Fruit fly (Drosophila melanogaster) whole organism, embryonic: ENCODE results near the gene ClpP.

Experiments used
- Abd-B ChIP-seq: fragments of 200-800 bp; sonication (Bioruptor generic); optimal IDR thresholded peaks from 2 replicates; lab custom pipeline; 2018; ENCODE audit warnings: missing biosample characterization, mild to moderate bottlenecking, missing genetic modification characterization, moderate library complexity
- Atf-2 ChIP-seq: fragments of 200-800 bp; sonication (Bioruptor generic); optimal IDR thresholded peaks from 2 replicates; lab custom pipeline; 2016; ENCODE audit warnings: missing biosample characterization, missing genetic modification characterization
- B-H2 ChIP-seq: fragments of 200-800 bp; sonication (Bioruptor generic); optimal IDR thresholded peaks from 2 replicates; lab custom pipeline; 2018; ENCODE audit warnings: missing biosample characterization, mild to moderate bottlenecking, missing genetic modification characterization
- BEAF-32 ChIP-seq: fragments of 200-800 bp; sonication (Bioruptor generic); optimal IDR thresholded peaks from 3 replicates; lab custom pipeline; 2017; ENCODE audit warnings: missing biosample characterization, missing genetic modification characterization, mild to moderate bottlenecking, moderate library complexity, missing genetic modification reagents
- Bgb ChIP-seq: fragments of 200-800 bp; sonication (Bioruptor generic); IDR thresholded peaks from 2 replicates; pipeline ENCODE4 v1.3.6; 2022; ENCODE audit warnings: missing biosample characterization, missing genetic modification characterization; ENCODE audit not compliant: partially characterized antibody
- CG10267 ChIP-seq: fragments of 200-800 bp; sonication (Bioruptor generic); optimal IDR thresholded peaks from 2 replicates; lab custom pipeline; 2018; ENCODE audit warnings: missing biosample characterization, mild to moderate bottlenecking, missing genetic modification characterization, moderate library complexity
- CG1792 ChIP-seq: fragments of 200-800 bp; sonication (Bioruptor generic); optimal IDR thresholded peaks from 2 replicates; lab custom pipeline; 2016; ENCODE audit warnings: missing biosample characterization, missing genetic modification characterization
- CG2116 ChIP-seq: fragments of 200-800 bp; sonication (Bioruptor generic); optimal IDR thresholded peaks from 3 replicates; lab custom pipeline; 2018; ENCODE audit warnings: missing biosample characterization, mild to moderate bottlenecking, missing genetic modification characterization
- CG30431 ChIP-seq: fragments of 200-800 bp; sonication (Bioruptor generic); optimal IDR thresholded peaks from 2 replicates; lab custom pipeline; 2017; ENCODE audit warnings: missing biosample characterization, missing genetic modification characterization
- CG4617 ChIP-seq: fragments of 200-800 bp; sonication (Bioruptor generic); optimal IDR thresholded peaks from 3 replicates; lab custom pipeline; 2016; ENCODE audit warnings: missing biosample characterization, missing genetic modification characterization, borderline replicate concordance
- CG4707 ChIP-seq: fragments of 200-800 bp; sonication (Bioruptor generic); optimal IDR thresholded peaks from 2 replicates; lab custom pipeline; 2018; ENCODE audit warnings: missing biosample characterization, mild to moderate bottlenecking, missing genetic modification characterization, moderate library complexity
- CG6765 ChIP-seq: fragments of 200-800 bp; sonication (Bioruptor generic); optimal IDR thresholded peaks from 3 replicates; lab custom pipeline; 2017; ENCODE audit warnings: missing biosample characterization, mild to moderate bottlenecking, missing genetic modification characterization
- CG6854 ChIP-seq: fragments of 200-800 bp; sonication (Bioruptor generic); optimal IDR thresholded peaks from 3 replicates; lab custom pipeline; 2017; ENCODE audit warnings: missing biosample characterization, mild to moderate bottlenecking, missing genetic modification characterization
- CG7963 ChIP-seq: fragments of 200-800 bp; sonication (Bioruptor generic); IDR thresholded peaks from 3 replicates; pipeline ENCODE4 v1.3.6; 2022; ENCODE audit warnings: missing biosample characterization, missing genetic modification characterization; ENCODE audit not compliant: partially characterized antibody
- CG8359 ChIP-seq: fragments of 200-800 bp; sonication (Bioruptor generic); optimal IDR thresholded peaks from 2 replicates; lab custom pipeline; 2017; ENCODE audit warnings: missing biosample characterization, mild to moderate bottlenecking, missing genetic modification characterization, borderline replicate concordance
- CG9932 ChIP-seq: fragments of 200-800 bp; sonication (Bioruptor generic); IDR thresholded peaks from 2 replicates; pipeline ENCODE4 v1.3.6; 2022; ENCODE audit warnings: missing biosample characterization, missing genetic modification characterization
- CHES-1-like ChIP-seq: fragments of 200-800 bp; sonication (Bioruptor generic); optimal IDR thresholded peaks from 2 replicates; lab custom pipeline; 2016; ENCODE audit warnings: missing biosample characterization, missing genetic modification characterization
- Dad ChIP-seq: fragments of 200-800 bp; sonication (Bioruptor generic); optimal IDR thresholded peaks from 3 replicates; lab custom pipeline; 2016; ENCODE audit warnings: missing biosample characterization, missing genetic modification characterization
- Dip3 ChIP-seq: fragments of 200-800 bp; sonication (Bioruptor generic); optimal IDR thresholded peaks from 3 replicates; lab custom pipeline; 2016; ENCODE audit warnings: missing biosample characterization, missing genetic modification characterization
- Dref ChIP-seq: fragments of 200-800 bp; sonication (Bioruptor generic); IDR thresholded peaks from 2 replicates; pipeline ENCODE4 v1.3.6; 2022; ENCODE audit warnings: missing biosample characterization, missing genetic modification characterization
- Gug ChIP-seq: fragments of 200-800 bp; sonication (Bioruptor generic); IDR thresholded peaks from 4 replicates; pipeline ENCODE4 v1.3.6; 2022; ENCODE audit warnings: missing biosample characterization, missing genetic modification characterization
- H2.0 ChIP-seq: fragments of 200-800 bp; sonication (Bioruptor generic); IDR thresholded peaks from 2 replicates; pipeline ENCODE4 v1.3.6; 2022; ENCODE audit warnings: missing biosample characterization, missing genetic modification characterization
- HLH4C ChIP-seq: fragments of 200-800 bp; sonication (Bioruptor generic); IDR thresholded peaks from 3 replicates; pipeline ENCODE4 v1.3.6; 2022; ENCODE audit warnings: missing biosample characterization, missing genetic modification characterization; ENCODE audit not compliant: partially characterized antibody
- HLH54F ChIP-seq: fragments of 200-800 bp; sonication (Bioruptor generic); optimal IDR thresholded peaks from 3 replicates; lab custom pipeline; 2016; ENCODE audit warnings: missing biosample characterization, missing genetic modification characterization
- HLHmδ ChIP-seq: fragments of 200-800 bp; sonication (Bioruptor generic); optimal IDR thresholded peaks from 2 replicates; lab custom pipeline; 2018; ENCODE audit warnings: missing biosample characterization, mild to moderate bottlenecking, missing genetic modification characterization, moderate library complexity
- HmgZ ChIP-seq: fragments of 200-800 bp; sonication (Bioruptor generic); optimal IDR thresholded peaks from 2 replicates; lab custom pipeline; 2018; ENCODE audit warnings: missing biosample characterization, mild to moderate bottlenecking, missing genetic modification characterization
- Neu2 ChIP-seq: fragments of 200-800 bp; sonication (Bioruptor generic); optimal IDR thresholded peaks from 3 replicates; lab custom pipeline; 2016; ENCODE audit warnings: missing biosample characterization, missing genetic modification characterization, borderline replicate concordance
- Trl ChIP-seq, 3 experiments: fragments of >200 bp in 2 of 3; fragments of 200-800 bp in 1 of 3; sonication (Bioruptor generic) in 1 of 3; optimal IDR thresholded peaks; 2 replicates in 1 of 3; 3 replicates in 2 of 3; lab custom pipeline; 2016 to 2017; ENCODE audit warnings: missing biosample characterization in 1 of 3, missing genetic modification characterization in 1 of 3
- Xrp1 ChIP-seq: fragments of 200-800 bp; sonication (Bioruptor generic); IDR thresholded peaks from 2 replicates; pipeline ENCODE4 v1.3.6; 2022; ENCODE audit warnings: missing biosample characterization, missing genetic modification characterization
- YL-1 ChIP-seq: fragments of 200-800 bp; sonication (Bioruptor generic); optimal IDR thresholded peaks from 3 replicates; lab custom pipeline; 2017; ENCODE audit warnings: missing biosample characterization, mild to moderate bottlenecking, missing genetic modification characterization
- az2 ChIP-seq: fragments of 200-800 bp; sonication (Bioruptor generic); optimal IDR thresholded peaks from 3 replicates; lab custom pipeline; 2016; ENCODE audit warnings: missing biosample characterization, missing genetic modification characterization
- bab2 ChIP-seq: fragments of 200-800 bp; sonication (Bioruptor generic); optimal IDR thresholded peaks from 2 replicates; lab custom pipeline; 2016; ENCODE audit warnings: missing biosample characterization, missing genetic modification characterization
- crc ChIP-seq: fragments of 200-800 bp; sonication (Bioruptor generic); optimal IDR thresholded peaks from 2 replicates; lab custom pipeline; 2016; ENCODE audit warnings: missing biosample characterization, missing genetic modification characterization
- dmrt11E ChIP-seq: fragments of 200-800 bp; sonication (Bioruptor generic); optimal IDR thresholded peaks from 3 replicates; lab custom pipeline; 2018; ENCODE audit warnings: missing biosample characterization, mild to moderate bottlenecking, missing genetic modification characterization, moderate library complexity
- en ChIP-seq: fragments of 200-800 bp; sonication (Bioruptor generic); optimal IDR thresholded peaks from 2 replicates; lab custom pipeline; 2016; ENCODE audit warnings: missing biosample characterization, missing genetic modification characterization
- hb ChIP-seq: fragments of 200-800 bp; sonication (Bioruptor generic); IDR thresholded peaks from 3 replicates; pipeline ENCODE4 v1.3.6; 2022; ENCODE audit warnings: missing biosample characterization, missing genetic modification characterization; ENCODE audit not compliant: partially characterized antibody
- kay ChIP-seq: fragments of 200-800 bp; sonication (Bioruptor generic); optimal IDR thresholded peaks from 2 replicates; lab custom pipeline; 2016; ENCODE audit warnings: missing biosample characterization, missing genetic modification characterization
- lov ChIP-seq, 2 experiments: fragments of 200-800 bp in 1 of 2; fragments of >200 bp in 1 of 2; sonication (Bioruptor generic) in 1 of 2; IDR thresholded peaks in 1 of 2; optimal IDR thresholded peaks in 1 of 2; 2 replicates in 1 of 2; 3 replicates in 1 of 2; pipeline versions ENCODE4 v1.3.6 to Lab custom; 2017 to 2022; ENCODE audit warnings: missing biosample characterization in 1 of 2, missing genetic modification characterization in 1 of 2
- mam ChIP-seq: fragments of 200-800 bp; sonication (Bioruptor generic); optimal IDR thresholded peaks from 3 replicates; lab custom pipeline; 2016; ENCODE audit warnings: missing biosample characterization, missing genetic modification characterization
- nerfin-1 ChIP-seq: fragments of 200-800 bp; sonication (Bioruptor generic); optimal IDR thresholded peaks from 3 replicates; lab custom pipeline; 2019; ENCODE audit warnings: missing biosample characterization, mild to moderate bottlenecking, missing genetic modification characterization, moderate library complexity
- onecut ChIP-seq: fragments of 200-800 bp; sonication (Bioruptor generic); IDR thresholded peaks from 2 replicates; pipeline ENCODE4 v1.3.6; 2022; ENCODE audit warnings: missing biosample characterization, missing genetic modification characterization
- pfk ChIP-seq: fragments of 200-800 bp; sonication (Bioruptor generic); optimal IDR thresholded peaks from 2 replicates; lab custom pipeline; 2018; ENCODE audit warnings: missing biosample characterization, mild to moderate bottlenecking, missing genetic modification characterization, moderate library complexity
- pum ChIP-seq: fragments of 200-800 bp; sonication (Bioruptor generic); optimal IDR thresholded peaks from 2 replicates; lab custom pipeline; 2016; ENCODE audit warnings: missing biosample characterization, missing genetic modification characterization
- repo ChIP-seq: fragments of 200-800 bp; sonication (Bioruptor generic); optimal IDR thresholded peaks from 2 replicates; lab custom pipeline; 2016; ENCODE audit warnings: missing biosample characterization, missing genetic modification characterization
- run ChIP-seq: fragments of 200-800 bp; sonication (Bioruptor generic); optimal IDR thresholded peaks from 3 replicates; lab custom pipeline; 2018; ENCODE audit warnings: missing biosample characterization, mild to moderate bottlenecking, missing genetic modification characterization
- schlank ChIP-seq: fragments of 200-800 bp; sonication (Bioruptor generic); optimal IDR thresholded peaks from 2 replicates; lab custom pipeline; 2018; ENCODE audit warnings: missing biosample characterization, mild to moderate bottlenecking, missing genetic modification characterization
- ssp ChIP-seq: fragments of 200-800 bp; sonication (Bioruptor generic); IDR thresholded peaks from 2 replicates; pipeline ENCODE4 v1.3.6; 2022; ENCODE audit warnings: missing biosample characterization, missing genetic modification characterization
- trh ChIP-seq: fragments of 200-800 bp; sonication (Bioruptor generic); optimal IDR thresholded peaks from 2 replicates; lab custom pipeline; 2016; ENCODE audit warnings: missing biosample characterization, missing genetic modification characterization
- wdn ChIP-seq: fragments of 200-800 bp; sonication (Bioruptor generic); IDR thresholded peaks from 2 replicates; pipeline ENCODE4 v1.3.6; 2022; ENCODE audit warnings: missing biosample characterization, missing genetic modification characterization
- zfh2 ChIP-seq: fragments of 200-800 bp; sonication (Bioruptor generic); optimal IDR thresholded peaks from 2 replicates; lab custom pipeline; 2016; ENCODE audit warnings: missing biosample characterization, missing genetic modification characterization

ClpP gene

DNA sequence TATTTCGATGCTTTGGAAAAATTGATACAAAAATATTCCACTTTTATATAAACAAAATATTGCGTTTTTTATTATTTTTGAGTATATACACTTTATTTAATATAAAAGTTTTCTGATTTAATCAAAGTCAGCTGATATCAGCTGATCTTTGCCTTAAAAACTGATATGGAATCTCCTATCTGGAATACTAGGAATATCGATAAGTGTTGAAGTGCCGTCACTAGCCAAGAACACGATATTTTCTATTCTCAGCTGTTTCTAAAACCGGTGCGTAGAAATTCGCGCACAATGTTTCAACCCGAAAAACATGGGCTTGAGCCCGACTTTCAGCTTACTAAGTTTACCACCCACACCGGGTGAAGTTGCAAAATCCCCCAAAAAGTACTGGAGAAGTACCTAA, 14.1 kb upstream of the ClpP start, which contains the start of gene Sps2 (continued):
- TF ChIP-seq HLH4C (GFP tag; lab: Robert Waterston, UW) = peak; percentile 53; the same call in 1 of the 3 replicates
- TF ChIP-seq Trl (optimal IDR thresholded peaks at IDR 0.05; lab: Kevin White, UChicago) = no peak
- TF ChIP-seq Trl (GFP tag; optimal IDR thresholded peaks at IDR 0.05; lab: Kevin White, UChicago) = no peak
- TF ChIP-seq B-H2 (GFP tag; lab: Kevin White, UChicago) = no peak
- TF ChIP-seq schlank (tag; lab: Kevin White, UChicago) = no peak
- no peak for TF ChIP-seq HLH54F (GFP tag; lab: Kevin White, UChicago)
- TF ChIP-seq bab2 (GFP tag; lab: Kevin White, UChicago) = no peak
- TF ChIP-seq HLHmδ (GFP tag; lab: Kevin White, UChicago) = no peak
- no peak for TF ChIP-seq Xrp1 (GFP tag; lab: Robert Waterston, UW)
- no peak for TF ChIP-seq az2 (GFP tag; lab: Kevin White, UChicago)
- TF ChIP-seq crc (GFP tag; lab: Kevin White, UChicago) = no peak
- TF ChIP-seq ssp (GFP tag; lab: Robert Waterston, UW) = peak; percentile 17; the same call in 1 of the 2 replicates
- TF ChIP-seq H2.0 (GFP tag; lab: Robert Waterston, UW) = no peak
- no peak for TF ChIP-seq run (tag; lab: Kevin White, UChicago)
- no peak for TF ChIP-seq dmrt11E (tag; lab: Kevin White, UChicago)
- no peak for TF ChIP-seq wdn (GFP tag; lab: Robert Waterston, UW)
- peak; percentile 35 for TF ChIP-seq CG4617 (GFP tag; lab: Kevin White, UChicago)
- no peak for TF ChIP-seq Dad (GFP tag; lab: Kevin White, UChicago)
- TF ChIP-seq Abd-B (GFP tag; lab: Kevin White, UChicago) = no peak
- no peak for TF ChIP-seq nerfin-1 (tag; lab: Kevin White, UChicago)
- no peak for TF ChIP-seq repo (GFP tag; lab: Kevin White, UChicago)
- TF ChIP-seq CG1792 (GFP tag; lab: Kevin White, UChicago) = no peak
- TF ChIP-seq hb = no peak
- no peak for TF ChIP-seq Gug (GFP tag; lab: Robert Waterston, UW)
- TF ChIP-seq trh = no peak
- no peak; the same call in 1 of the 2 replicates for TF ChIP-seq CG9932 (GFP tag; lab: Robert Waterston, UW)
- TF ChIP-seq CG6854 = no peak
- no peak for TF ChIP-seq lov (optimal IDR thresholded peaks at IDR 0.05; lab: Kevin White, UChicago)
- TF ChIP-seq lov (GFP tag; IDR thresholded peaks at IDR 0.05; lab: Robert Waterston, UW) = no peak
- TF ChIP-seq Dref (GFP tag; lab: Robert Waterston, UW) = peak; percentile 72
- TF ChIP-seq CG7963 (GFP tag; lab: Robert Waterston, UW) = peak; percentile 52; the same call in 1 of the 3 replicates
- no peak for TF ChIP-seq Atf-2 (GFP tag; lab: Kevin White, UChicago)
- TF ChIP-seq CG2116 (GFP tag; lab: Kevin White, UChicago) = peak; percentile 24
- TF ChIP-seq Neu2 (GFP tag; lab: Kevin White, UChicago) = no peak
- no peak for TF ChIP-seq CG4707 (GFP tag; lab: Kevin White, UChicago)
- TF ChIP-seq onecut (GFP tag; lab: Robert Waterston, UW) = no peak
- TF ChIP-seq pum = no peak
- TF ChIP-seq Dip3 = no peak
- TF ChIP-seq pfk (GFP tag; lab: Kevin White, UChicago) = peak; percentile 44
- TF ChIP-seq CG8359 (GFP tag; lab: Kevin White, UChicago) = no peak
- TF ChIP-seq BEAF-32 (GFP tag; lab: Kevin White, UChicago) = peak; percentile 78
- TF ChIP-seq YL-1 (GFP tag; lab: Kevin White, UChicago) = no peak
- no peak for TF ChIP-seq CG6765 (GFP tag; lab: Kevin White, UChicago)
- no peak for TF ChIP-seq en (GFP tag; lab: Kevin White, UChicago)
- peak; percentile 19 for TF ChIP-seq CG10267 (tag; lab: Kevin White, UChicago)
- peak; percentile 59; the same call in 1 of the 2 replicates for TF ChIP-seq Bgb
- TF ChIP-seq CHES-1-like (GFP tag; lab: Kevin White, UChicago) = no peak
- TF ChIP-seq kay (GFP tag; lab: Kevin White, UChicago) = no peak
- peak; percentile 23 for TF ChIP-seq HmgZ (tag; lab: Kevin White, UChicago)
- TF ChIP-seq CG30431 = no peak
- no peak for TF ChIP-seq zfh2
- peak; percentile 1 for TF ChIP-seq mam (GFP tag; lab: Kevin White, UChicago)
